Worm (Caenorhabditis elegans): Measurements from ENCODE around the gene C05E11.3.

Gene C05E11.3

DNA sequence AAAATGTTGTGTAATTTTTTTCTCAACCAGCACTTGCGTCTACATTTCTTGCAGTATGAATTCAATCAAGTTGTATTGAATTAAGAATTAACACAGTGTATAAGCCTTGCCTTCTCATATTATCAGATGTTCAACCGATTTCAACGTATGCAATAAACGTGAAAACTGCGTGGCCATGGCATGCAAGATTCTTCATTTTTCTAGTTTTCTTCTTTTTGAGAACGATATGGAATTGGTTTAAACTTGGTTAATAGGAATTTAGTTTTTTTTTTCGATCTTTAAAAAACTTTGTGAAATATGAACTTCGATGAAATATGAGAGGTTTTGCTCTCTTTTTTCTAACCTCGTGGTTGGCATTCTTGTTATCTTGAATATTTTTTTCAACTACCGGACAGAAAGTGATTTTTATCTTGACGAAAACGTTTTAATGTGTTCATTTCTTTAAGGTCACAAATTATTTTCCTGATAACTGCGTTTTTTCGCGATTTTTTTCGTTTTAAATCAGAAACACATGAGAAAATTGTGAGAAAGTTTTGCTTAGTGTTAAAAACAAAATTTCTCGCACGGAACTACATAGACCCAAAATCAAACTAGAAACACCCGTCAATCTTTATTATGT lies 47.5 kb upstream of the C05E11.3 start (continued):
- peak; percentile 75 for TF ChIP-seq nhr-28 (tag; optimal IDR thresholded peaks at IDR 0.05)
- TF ChIP-seq hlh-11 (tag; optimal IDR thresholded peaks at IDR 0.05), result peak; percentile 59
- peak; percentile 84 for TF ChIP-seq dmd-6 (GFP tag; IDR thresholded peaks at IDR 0.05)
- peak in 1 of 2 experiments; percentile 20 for TF ChIP-seq lsy-2 (tag; optimal IDR thresholded peaks at IDR 0.05)
- no peak for TF ChIP-seq daf-16 (GFP tag; optimal IDR thresholded peaks at IDR 0.05)
- TF ChIP-seq daf-16 (tag; optimal IDR thresholded peaks at IDR 0.05), result peak; percentile 43
- no peak for TF ChIP-seq saeg-2 (GFP tag; IDR thresholded peaks at IDR 0.05)

DNA sequence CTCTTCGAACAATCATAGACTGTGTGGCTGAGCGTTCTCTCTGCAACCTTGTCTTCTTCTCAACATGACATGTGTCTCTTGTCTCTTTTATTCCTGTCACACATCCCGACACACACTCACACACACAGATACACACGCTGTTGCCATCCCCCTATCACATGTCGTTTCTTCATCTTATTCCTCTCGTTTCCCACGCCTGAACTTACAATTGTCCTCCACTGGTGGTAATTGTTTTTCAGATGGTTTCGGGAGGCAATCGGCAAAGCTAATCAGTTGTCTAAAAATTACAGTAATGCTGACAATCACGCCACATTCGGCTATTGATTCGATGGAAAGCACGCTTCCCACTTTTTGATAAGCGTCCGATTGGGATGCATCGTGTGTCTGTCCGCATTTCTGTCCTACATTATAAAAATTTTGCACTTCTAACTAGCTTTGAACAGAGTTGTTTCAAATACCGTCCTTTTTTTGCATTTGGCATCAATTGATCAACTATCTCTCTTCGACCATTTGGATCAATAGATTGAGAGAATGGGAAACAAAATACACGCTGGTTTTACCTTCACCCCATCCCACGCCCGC lies 45.8 kb upstream of the C05E11.3 start, which contains the start of gene nhr-35:
TSS of gene nhr-35 (plus strand) at position 532 of the 582 bp plus-strand sequence.
- TF ChIP-seq gei-8 (GFP tag; optimal IDR thresholded peaks at IDR 0.05), result peak; percentile 90
- TF ChIP-seq nhr-102 (tag; optimal IDR thresholded peaks at IDR 0.05), result peak; percentile 93
- no peak for TF ChIP-seq unc-130 (GFP tag; optimal IDR thresholded peaks at IDR 0.05)
- no peak for TF ChIP-seq ces-1 (GFP tag; optimal IDR thresholded peaks at IDR 0.05)
- no peak for TF ChIP-seq F44E2.7 (GFP tag; IDR thresholded peaks at IDR 0.05)
- TF ChIP-seq snpc-1.2 (GFP tag; IDR thresholded peaks at IDR 0.05), result no peak
- 0 out of 2 replicates have a peak, but pooled peaks have one; percentile 18 for TF ChIP-seq egl-43 (GFP tag; IDR thresholded peaks at IDR 0.05)
- TF ChIP-seq ctbp-1 (GFP tag; IDR thresholded peaks at IDR 0.05), result no peak
- no peak for TF ChIP-seq ceh-82 (tag; optimal IDR thresholded peaks at IDR 0.05)
- no peak for TF ChIP-seq lir-3 (tag; optimal IDR thresholded peaks at IDR 0.05)
- no peak for TF ChIP-seq nhr-237 (tag; optimal IDR thresholded peaks at IDR 0.05)
- no peak for TF ChIP-seq aly-2 (tag; optimal IDR thresholded peaks at IDR 0.05)
- TF ChIP-seq nhr-48 (tag; optimal IDR thresholded peaks at IDR 0.05), result peak; percentile 93
- no peak for TF ChIP-seq unc-39 (tag; optimal IDR thresholded peaks at IDR 0.05)
- no peak for TF ChIP-seq daf-12 (tag; optimal IDR thresholded peaks at IDR 0.05)
- no peak; the same call in 1 of the 2 replicates for TF ChIP-seq set-16 (GFP tag; IDR thresholded peaks at IDR 0.05)
- no peak for TF ChIP-seq F10B5.3 (tag; optimal IDR thresholded peaks at IDR 0.05)
- peak; percentile 66; the same call in 1 of the 2 replicates for TF ChIP-seq nhr-42 (GFP tag; IDR thresholded peaks at IDR 0.05)
- no peak for TF ChIP-seq ztf-7 (tag; optimal IDR thresholded peaks at IDR 0.05)
- TF ChIP-seq ceh-20 (GFP tag; IDR thresholded peaks at IDR 0.05), result peak; percentile 72; the same call in 1 of the 2 replicates
- TF ChIP-seq ztf-11 (tag; optimal IDR thresholded peaks at IDR 0.05), result no peak
- TF ChIP-seq nhr-28 (tag; optimal IDR thresholded peaks at IDR 0.05), result peak; percentile 97
- TF ChIP-seq tra-1 (GFP tag; IDR thresholded peaks at IDR 0.05), result peak; percentile 93
- no peak for TF ChIP-seq Y105C5A.15 (GFP tag; IDR thresholded peaks at IDR 0.05)
- TF ChIP-seq ceh-62 (tag; optimal IDR thresholded peaks at IDR 0.05), result no peak
- 0 out of 2 replicates have a peak, but pooled peaks have one; percentile 37 for TF ChIP-seq nhr-41 (GFP tag; IDR thresholded peaks at IDR 0.05)
- TF ChIP-seq T26A8.4 (GFP tag; IDR thresholded peaks at IDR 0.05), result peak; percentile 71
- TF ChIP-seq zag-1 (tag; optimal IDR thresholded peaks at IDR 0.05), result no peak
- TF ChIP-seq vab-7 (GFP tag; IDR thresholded peaks at IDR 0.05), result no peak
- TF ChIP-seq lin-13 (GFP tag; optimal IDR thresholded peaks at IDR 0.05), result peak; percentile 75
- TF ChIP-seq dmd-6 (GFP tag; IDR thresholded peaks at IDR 0.05), result peak; percentile 100
- TF ChIP-seq nhr-76 (tag; optimal IDR thresholded peaks at IDR 0.05), result no peak
- peak; percentile 22 to 70 for TF ChIP-seq lsy-2 (tag; optimal IDR thresholded peaks at IDR 0.05)
- peak; percentile 1 for TF ChIP-seq skn-1 (tag; optimal IDR thresholded peaks at IDR 0.05)
- no peak for TF ChIP-seq zip-11 (GFP tag; IDR thresholded peaks at IDR 0.05)
- TF ChIP-seq ama-1 (optimal IDR thresholded peaks at IDR 0.05), result no peak
- TF ChIP-seq F26F4.8 (GFP tag; conservative IDR thresholded peaks at IDR 0.05), result no peak
- TF ChIP-seq lin-39 (tag; optimal IDR thresholded peaks at IDR 0.05), result no peak
- TF ChIP-seq F37D6.2 (tag; optimal IDR thresholded peaks at IDR 0.05), result no peak
- no peak for TF ChIP-seq D1046.2 (GFP tag; IDR thresholded peaks at IDR 0.05)
- peak; percentile 80 for TF ChIP-seq nhr-77 (tag; optimal IDR thresholded peaks at IDR 0.05)
- no peak for TF ChIP-seq nhr-10 (tag; optimal IDR thresholded peaks at IDR 0.05)
- TF ChIP-seq lin-1 (GFP tag; IDR thresholded peaks at IDR 0.05), result peak; percentile 81; the same call in 1 of the 2 replicates
- peak; percentile 53 to 100 for TF ChIP-seq unc-62 (GFP tag; optimal IDR thresholded peaks at IDR 0.05 in 1 of 2)
- no peak for TF ChIP-seq unc-62 (tag; optimal IDR thresholded peaks at IDR 0.05)
- TF ChIP-seq ZK337.2 (GFP tag; IDR thresholded peaks at IDR 0.05), result no peak

Measured in whole organism, L4 larva.